Fruit fly (Drosophila melanogaster): ENCODE results near the gene ATP6AP2.

The ATP6AP2 gene

dm6 chr3R:9236883-9237267 is 23.6 kb upstream of the ATP6AP2 start (continued):
- TF ChIP-seq CHES-1-like (GFP tag; optimal IDR thresholded peaks at IDR 0.05) (no peak), Fer3 (tag; optimal IDR thresholded peaks at IDR 0.05) (peak; percentile 21), vvl (GFP tag; IDR thresholded peaks at IDR 0.05) (peak; percentile 45; the same call in 1 of the 2 replicates), lilli (GFP tag; optimal IDR thresholded peaks at IDR 0.05) (peak; percentile 23), CG18599 (GFP tag; optimal IDR thresholded peaks at IDR 0.05) (peak; percentile 52), az2 (GFP tag; optimal IDR thresholded peaks at IDR 0.05) (no peak), CG6854 (GFP tag; optimal IDR thresholded peaks at IDR 0.05) (peak; percentile 50), CG10267 (tag; optimal IDR thresholded peaks at IDR 0.05) (peak; percentile 89), mirr (GFP tag; optimal IDR thresholded peaks at IDR 0.05) (peak; percentile 34), HLH54F (GFP tag; optimal IDR thresholded peaks at IDR 0.05) (no peak), sim (GFP tag; IDR thresholded peaks at IDR 0.05) (0 out of 2 replicates have a peak, but pooled peaks have one; percentile 22), bab2 (GFP tag; optimal IDR thresholded peaks at IDR 0.05) (no peak), sens (GFP tag) (peak; percentile 80), pfk (GFP tag; optimal IDR thresholded peaks at IDR 0.05) (peak; percentile 34), wdn (GFP tag; IDR thresholded peaks at IDR 0.05) (0 out of 2 replicates have a peak, but pooled peaks have one; percentile 29), tin (GFP tag; optimal IDR thresholded peaks at IDR 0.05) (peak; percentile 2), seq (GFP tag; IDR thresholded peaks at IDR 0.05) (peak; percentile 71; the same call in 1 of the 2 replicates), gfzf (GFP tag; optimal IDR thresholded peaks at IDR 0.05) (no peak), CG9797 (GFP tag; optimal IDR thresholded peaks at IDR 0.05) (no peak), CG14710 (tag; optimal IDR thresholded peaks at IDR 0.05) (peak; percentile 78), dimm (GFP tag; IDR thresholded peaks at IDR 0.05) (no peak), ssp (GFP tag; IDR thresholded peaks at IDR 0.05) (no peak), YL-1 (GFP tag; optimal IDR thresholded peaks at IDR 0.05) (peak; percentile 2), Fer1 (GFP tag; optimal IDR thresholded peaks at IDR 0.05) (peak; percentile 53), CG7786 (GFP tag; optimal IDR thresholded peaks at IDR 0.05) (no peak), BtbVII (GFP tag; optimal IDR thresholded peaks at IDR 0.05) (peak; percentile 54), lab (GFP tag; optimal IDR thresholded peaks at IDR 0.05) (peak; percentile 60), Nf-YC (tag; optimal IDR thresholded peaks at IDR 0.05) (peak; percentile 31), Hmr (GFP tag; optimal IDR thresholded peaks at IDR 0.05) (peak; percentile 59), Ets65A (GFP tag) (peak; percentile 76), hkb (optimal IDR thresholded peaks at IDR 0.05) (no peak), hkb (GFP tag; IDR thresholded peaks at IDR 0.05) (peak; percentile 45; the same call in 1 of the 2 replicates), CG15011 (GFP tag; optimal IDR thresholded peaks at IDR 0.05) (no peak), CG3847 (GFP tag; IDR thresholded peaks at IDR 0.05) (0 out of 2 replicates have a peak, but pooled peaks have one; percentile 12), CG12071 (GFP tag; optimal IDR thresholded peaks at IDR 0.05) (peak; percentile 4), Atf6 (GFP tag; IDR thresholded peaks at IDR 0.05) (peak; percentile 23; the same call in 1 of the 2 replicates), Ada2b (GFP tag; IDR thresholded peaks at IDR 0.05) (no peak), Xrp1 (GFP tag; IDR thresholded peaks at IDR 0.05) (no peak), yki (optimal IDR thresholded peaks at IDR 0.05) (peak; percentile 88), NfI (GFP tag; optimal IDR thresholded peaks at IDR 0.05) (peak; percentile 38), Blimp-1 (GFP tag; optimal IDR thresholded peaks at IDR 0.05) (no peak), zfh2 (GFP tag; optimal IDR thresholded peaks at IDR 0.05) (peak; percentile 9), CG3065 (GFP tag; optimal IDR thresholded peaks at IDR 0.05) (peak; percentile 8), abd-A (tag; optimal IDR thresholded peaks at IDR 0.05) (peak; percentile 44), Drgx (GFP tag; IDR thresholded peaks at IDR 0.05) (peak; percentile 50; the same call in 1 of the 2 replicates), Bdp1 (GFP tag; optimal IDR thresholded peaks at IDR 0.05) (peak; percentile 15), CG10366 (GFP tag; IDR thresholded peaks at IDR 0.05) (no peak), cato (GFP tag; optimal IDR thresholded peaks at IDR 0.05; ENCODE audit: borderline replicate concordance) (no peak), CG10431 (GFP tag; optimal IDR thresholded peaks at IDR 0.05) (peak; percentile 30), kah (GFP tag; optimal IDR thresholded peaks at IDR 0.05) (peak; percentile 12), CTCF (GFP tag; optimal IDR thresholded peaks at IDR 0.05) (peak; percentile 7), crol (GFP tag; IDR thresholded peaks at IDR 0.05) (peak; percentile 70)
